Fruit fly (Drosophila melanogaster): ENCODE measurements around the gene CG31715.

- TF ChIP-seq CG8478 (optimal IDR thresholded peaks at IDR 0.05) (no peak), CTCF (optimal IDR thresholded peaks at IDR 0.05) (no peak)
These were observed 15.1 kb downstream of the CG31715 start, which contains the start of the genes CtsL4 and ClpP for dm6 chr2L:10356508-10356907.
